Fruit fly (Drosophila melanogaster): ENCODE results near the gene Act88F.

Act88F gene

dm6 chr3R:15409772-15410688 lies 29.7 kb upstream of the Act88F start:
- TF ChIP-seq CG14441 (GFP tag; IDR thresholded peaks at IDR 0.05) = peak; percentile 6; the same call in 1 of the 2 replicates
- TF ChIP-seq ash1 (GFP tag; optimal IDR thresholded peaks at IDR 0.05) = no peak
- TF ChIP-seq D19B (GFP tag; optimal IDR thresholded peaks at IDR 0.05) = no peak
- TF ChIP-seq CG12942 (GFP tag; optimal IDR thresholded peaks at IDR 0.05) = no peak
- TF ChIP-seq CG9817 (tag; optimal IDR thresholded peaks at IDR 0.05) = no peak
- peak; percentile 20 for TF ChIP-seq CG13775 (GFP tag; optimal IDR thresholded peaks at IDR 0.05)
- TF ChIP-seq Ets65A (GFP tag) = peak; percentile 66
- TF ChIP-seq CG9437 (GFP tag; optimal IDR thresholded peaks at IDR 0.05) = peak; percentile 2
- no peak for TF ChIP-seq Abd-B (GFP tag; optimal IDR thresholded peaks at IDR 0.05)
- peak; percentile 56; the same call in 1 of the 3 replicates for TF ChIP-seq CG34422 (GFP tag; IDR thresholded peaks at IDR 0.05)
- peak; percentile 4 for TF ChIP-seq ind (GFP tag; optimal IDR thresholded peaks at IDR 0.05)
- TF ChIP-seq sob (GFP tag; IDR thresholded peaks at IDR 0.05) = peak; percentile 41; the same call in 1 of the 2 replicates
- 0 out of 3 replicates have a peak, but pooled peaks have one; percentile 30 for TF ChIP-seq CG11093 (GFP tag; IDR thresholded peaks at IDR 0.05)
- no peak for TF ChIP-seq pan (optimal IDR thresholded peaks at IDR 0.05)
- no peak for TF ChIP-seq pan (GFP tag; optimal IDR thresholded peaks at IDR 0.05 in 1 of 2, IDR thresholded peaks at IDR 0.05 in 1 of 2)
- peak; percentile 36 for TF ChIP-seq Blimp-1 (GFP tag; optimal IDR thresholded peaks at IDR 0.05)
- TF ChIP-seq odd (GFP tag; optimal IDR thresholded peaks at IDR 0.05) = peak; percentile 21
- peak; percentile 11 for TF ChIP-seq shn (GFP tag; optimal IDR thresholded peaks at IDR 0.05)
- TF ChIP-seq ken (GFP tag; IDR thresholded peaks at IDR 0.05) = 0 out of 3 replicates have a peak, but pooled peaks have one; percentile 35
- TF ChIP-seq CG1603 (tag; optimal IDR thresholded peaks at IDR 0.05) = peak; percentile 28
- no peak for TF ChIP-seq Doc3 (GFP tag; IDR thresholded peaks at IDR 0.05; ENCODE audit: partially characterized antibody)
- 0 out of 2 replicates have a peak, but pooled peaks have one; percentile 12 for TF ChIP-seq stc (GFP tag; IDR thresholded peaks at IDR 0.05)
- TF ChIP-seq Eip74EF (GFP tag; optimal IDR thresholded peaks at IDR 0.05) = peak in 1 of 2 experiments; percentile 42
- peak; percentile 14 for TF ChIP-seq Meics (GFP tag; optimal IDR thresholded peaks at IDR 0.05)
- TF ChIP-seq sr (GFP tag; IDR thresholded peaks at IDR 0.05) = 0 out of 3 replicates have a peak, but pooled peaks have one; percentile 12
- TF ChIP-seq CG7556 (GFP tag; optimal IDR thresholded peaks at IDR 0.05) = peak; percentile 16
- peak; percentile 38 for TF ChIP-seq CG11504 (tag; optimal IDR thresholded peaks at IDR 0.05)
- TF ChIP-seq CG6683 (GFP tag; optimal IDR thresholded peaks at IDR 0.05) = no peak
- TF ChIP-seq Bgb (GFP tag; IDR thresholded peaks at IDR 0.05; ENCODE audit: partially characterized antibody) = no peak
- peak; percentile 13 for TF ChIP-seq CG5180 (GFP tag; optimal IDR thresholded peaks at IDR 0.05)
- peak; percentile 44; the same call in 2 of the 3 replicates for TF ChIP-seq CG17361 (GFP tag; IDR thresholded peaks at IDR 0.05)
- no peak for TF ChIP-seq CG11085 (GFP tag; IDR thresholded peaks at IDR 0.05)
- TF ChIP-seq Dip3 (GFP tag; optimal IDR thresholded peaks at IDR 0.05) = no peak
- TF ChIP-seq CG10267 (tag; optimal IDR thresholded peaks at IDR 0.05) = no peak
- TF ChIP-seq Sox100B (GFP tag; optimal IDR thresholded peaks at IDR 0.05) = peak; percentile 14
- TF ChIP-seq dysf (GFP tag; IDR thresholded peaks at IDR 0.05) = 0 out of 3 replicates have a peak, but pooled peaks have one; percentile 12
- TF ChIP-seq zen2 (GFP tag; IDR thresholded peaks at IDR 0.05; ENCODE audit: partially characterized antibody) = no peak
- TF ChIP-seq ttk (GFP tag; IDR thresholded peaks at IDR 0.05) = peak; percentile 52
- peak; percentile 25 for TF ChIP-seq gem (tag; optimal IDR thresholded peaks at IDR 0.05)
- 0 out of 2 replicates have a peak, but pooled peaks have one; percentile 17 for TF ChIP-seq Nf-YA (GFP tag; IDR thresholded peaks at IDR 0.05)
- TF ChIP-seq Trl (optimal IDR thresholded peaks at IDR 0.05) = no peak
- no peak for TF ChIP-seq Trl (GFP tag; optimal IDR thresholded peaks at IDR 0.05)
- TF ChIP-seq Hr78 (GFP tag; optimal IDR thresholded peaks at IDR 0.05) = no peak
- TF ChIP-seq CG16863 (GFP tag; optimal IDR thresholded peaks at IDR 0.05) = no peak
- TF ChIP-seq Neu2 (GFP tag; optimal IDR thresholded peaks at IDR 0.05; ENCODE audit: borderline replicate concordance) = no peak
- TF ChIP-seq CG13894 (tag; optimal IDR thresholded peaks at IDR 0.05) = no peak
- no peak for TF ChIP-seq CG30431 (GFP tag; optimal IDR thresholded peaks at IDR 0.05)

Measured in whole organism, embryonic.